Worm (Caenorhabditis elegans): ENCODE results near the gene srlf-28.

Gene srlf-28

ce11 chrIV:14387766-14388553 lies 44.3 kb upstream of the srlf-28 start:
- TF ChIP-seq unc-62 (GFP tag; optimal IDR thresholded peaks at IDR 0.05), result no peak
- TF ChIP-seq efl-1 (optimal IDR thresholded peaks at IDR 0.05), result no peak
- TF ChIP-seq efl-1 (GFP tag; optimal IDR thresholded peaks at IDR 0.05 in 1 of 2), result peak in 1 of 2 experiments; percentile 80

ce11 chrIV:14385140-14385539 lies 41.5 kb upstream of the srlf-28 start:
- TF ChIP-seq blmp-1 (tag; optimal IDR thresholded peaks at IDR 0.05) (peak; percentile 99), vab-15 (tag; optimal IDR thresholded peaks at IDR 0.05) (no peak), ceh-90 (tag; optimal IDR thresholded peaks at IDR 0.05) (no peak), nhr-85 (tag) (peak; percentile 46)

- no peak for TF ChIP-seq aha-1 (tag; optimal IDR thresholded peaks at IDR 0.05)
- peak; percentile 50 for TF ChIP-seq blmp-1 (tag; optimal IDR thresholded peaks at IDR 0.05)
- TF ChIP-seq lin-14 (GFP tag; optimal IDR thresholded peaks at IDR 0.05), result no peak
Measured at ce11 chrIV:14384194-14384593, 40.5 kb upstream of the srlf-28 start.

- TF ChIP-seq nhr-77 (tag; optimal IDR thresholded peaks at IDR 0.05) (no peak), lin-39 (tag; optimal IDR thresholded peaks at IDR 0.05) (no peak), efl-1 (optimal IDR thresholded peaks at IDR 0.05) (no peak), efl-1 (GFP tag; optimal IDR thresholded peaks at IDR 0.05 in 1 of 2) (no peak), nhr-84 (tag; optimal IDR thresholded peaks at IDR 0.05) (no peak), egl-13 (tag; optimal IDR thresholded peaks at IDR 0.05) (no peak), fkh-8 (tag; optimal IDR thresholded peaks at IDR 0.05) (no peak), nhr-19 (GFP tag; conservative IDR thresholded peaks at IDR 0.05) (no peak), nhr-85 (tag) (no peak), lir-3 (tag; optimal IDR thresholded peaks at IDR 0.05; ENCODE audit: poor library complexity) (no peak), ztf-4 (tag; optimal IDR thresholded peaks at IDR 0.05) (no peak), ceh-90 (tag; optimal IDR thresholded peaks at IDR 0.05) (no peak), nhr-237 (tag; optimal IDR thresholded peaks at IDR 0.05) (no peak), ceh-88 (GFP tag; IDR thresholded peaks at IDR 0.05) (no peak), hpl-2 (GFP tag; optimal IDR thresholded peaks at IDR 0.05) (no peak), rnt-1 (tag; optimal IDR thresholded peaks at IDR 0.05) (no peak), C04F5.9 (tag; optimal IDR thresholded peaks at IDR 0.05) (no peak), nhr-28 (tag; optimal IDR thresholded peaks at IDR 0.05) (no peak), nhr-90 (tag; optimal IDR thresholded peaks at IDR 0.05; ENCODE audit: poor library complexity) (no peak)
Measured at ce11 chrIV:14383474-14383873, 39.8 kb upstream of the srlf-28 start, which contains the start of gene paqr-3. TSS of gene paqr-3 (minus strand) at chrIV:14383683.

ce11 chrIV:14379191-14379590 lies 35.5 kb upstream of the srlf-28 start:
- TF ChIP-seq fkh-4 (tag; optimal IDR thresholded peaks at IDR 0.05; ENCODE audit: borderline replicate concordance) (peak; percentile 69), grh-1 (GFP tag; IDR thresholded peaks at IDR 0.05) (no peak), nhr-76 (tag; optimal IDR thresholded peaks at IDR 0.05) (no peak), dsc-1 (tag; optimal IDR thresholded peaks at IDR 0.05) (peak; percentile 86)

- TF ChIP-seq dpl-1 (GFP tag; optimal IDR thresholded peaks at IDR 0.05) (no peak), C16A3.4 (tag; optimal IDR thresholded peaks at IDR 0.05) (no peak)
Measured at ce11 chrIV:14377850-14378249, 34.2 kb upstream of the srlf-28 start.

- TF ChIP-seq mdl-1 (tag; optimal IDR thresholded peaks at IDR 0.05), result no peak
- no peak for TF ChIP-seq unc-62 (GFP tag; optimal IDR thresholded peaks at IDR 0.05)
- TF ChIP-seq ama-1 (optimal IDR thresholded peaks at IDR 0.05), result no peak
- no peak for TF ChIP-seq lsy-2 (tag; optimal IDR thresholded peaks at IDR 0.05)
- no peak for TF ChIP-seq fkh-10 (GFP tag; optimal IDR thresholded peaks at IDR 0.05)
- no peak for TF ChIP-seq nhr-47 (tag; optimal IDR thresholded peaks at IDR 0.05)
- TF ChIP-seq unc-86 (tag; optimal IDR thresholded peaks at IDR 0.05), result no peak
- TF ChIP-seq snu-23 (GFP tag; optimal IDR thresholded peaks at IDR 0.05), result no peak
Measured at ce11 chrIV:14377267-14377814, 33.7 kb upstream of the srlf-28 start.

Measured in whole organism, L1 larva.